Worm (Caenorhabditis elegans): ENCODE results near the gene H03A11.2.
A peak's percentile ranks its signal among the peaks of the same experiment; 100 is the strongest.

Gene H03A11.2

ce11 chrX:15230394-15230968 is at the start of gene H03A11.2:
Gene H03A11.2 (minus strand): TSS chrX:15230645.
- TF ChIP-seq sptf-1 (tag; optimal IDR thresholded peaks at IDR 0.05) (no peak), unc-39 (tag; optimal IDR thresholded peaks at IDR 0.05) (no peak), lin-32 (GFP tag; optimal IDR thresholded peaks at IDR 0.05) (no peak), mab-5 (tag; optimal IDR thresholded peaks at IDR 0.05) (no peak), sem-2 (GFP tag; optimal IDR thresholded peaks at IDR 0.05) (no peak), hlh-1 (tag; optimal IDR thresholded peaks at IDR 0.05) (no peak), ceh-39 (tag; optimal IDR thresholded peaks at IDR 0.05) (no peak), nhr-237 (tag; optimal IDR thresholded peaks at IDR 0.05) (no peak), zip-8 (tag; optimal IDR thresholded peaks at IDR 0.05) (no peak), cnd-1 (tag; optimal IDR thresholded peaks at IDR 0.05) (no peak), ces-1 (GFP tag; optimal IDR thresholded peaks at IDR 0.05) (no peak), nhr-2 (tag; optimal IDR thresholded peaks at IDR 0.05) (no peak), ham-2 (GFP tag; optimal IDR thresholded peaks at IDR 0.05) (no peak), elt-1 (tag; optimal IDR thresholded peaks at IDR 0.05; ENCODE audit: borderline replicate concordance, insufficient read depth) (no peak), ceh-43 (GFP tag; optimal IDR thresholded peaks at IDR 0.05) (no peak), lin-13 (tag; optimal IDR thresholded peaks at IDR 0.05) (no peak)

ce11 chrX:15279301-15279700 is 48.9 kb upstream of the H03A11.2 start:
- TF ChIP-seq blmp-1 (tag; optimal IDR thresholded peaks at IDR 0.05) (no peak), nhr-2 (tag; optimal IDR thresholded peaks at IDR 0.05) (no peak), unc-39 (tag; optimal IDR thresholded peaks at IDR 0.05) (no peak), tbx-8 (GFP tag; optimal IDR thresholded peaks at IDR 0.05) (no peak), flh-1 (GFP tag; optimal IDR thresholded peaks at IDR 0.05) (no peak), nhr-28 (tag; optimal IDR thresholded peaks at IDR 0.05) (no peak), mep-1 (tag; optimal IDR thresholded peaks at IDR 0.05) (no peak), elt-1 (tag; optimal IDR thresholded peaks at IDR 0.05; ENCODE audit: borderline replicate concordance, insufficient read depth) (no peak), nhr-12 (tag; optimal IDR thresholded peaks at IDR 0.05) (no peak), hlh-1 (tag; optimal IDR thresholded peaks at IDR 0.05) (no peak), mls-2 (tag; optimal IDR thresholded peaks at IDR 0.05) (peak; percentile 1), ceh-39 (tag; optimal IDR thresholded peaks at IDR 0.05) (no peak), ztf-11 (tag; optimal IDR thresholded peaks at IDR 0.05) (no peak), lsy-2 (tag; optimal IDR thresholded peaks at IDR 0.05) (no peak), nhr-237 (tag; optimal IDR thresholded peaks at IDR 0.05) (peak; percentile 41), elt-3 (tag; optimal IDR thresholded peaks at IDR 0.05) (no peak), zip-8 (tag; optimal IDR thresholded peaks at IDR 0.05) (no peak), ham-2 (GFP tag; optimal IDR thresholded peaks at IDR 0.05) (no peak), mab-5 (tag; optimal IDR thresholded peaks at IDR 0.05) (no peak), bed-3 (GFP tag; optimal IDR thresholded peaks at IDR 0.05) (no peak), ces-1 (GFP tag; optimal IDR thresholded peaks at IDR 0.05) (no peak), ceh-83 (GFP tag; optimal IDR thresholded peaks at IDR 0.05) (no peak), drap-1 (GFP tag; optimal IDR thresholded peaks at IDR 0.05) (no peak), sptf-1 (tag; optimal IDR thresholded peaks at IDR 0.05) (peak; percentile 58), M03D4.4 (tag; optimal IDR thresholded peaks at IDR 0.05) (peak; percentile 7), nhr-76 (tag; optimal IDR thresholded peaks at IDR 0.05) (no peak), unc-120 (tag; optimal IDR thresholded peaks at IDR 0.05; ENCODE audit: poor library complexity, severe bottlenecking) (peak; percentile 33), snpc-4 (tag; optimal IDR thresholded peaks at IDR 0.05) (no peak), lin-13 (tag; optimal IDR thresholded peaks at IDR 0.05) (no peak), unc-62 (GFP tag; optimal IDR thresholded peaks at IDR 0.05) (no peak), lin-32 (GFP tag; optimal IDR thresholded peaks at IDR 0.05) (no peak), pha-4 (tag; optimal IDR thresholded peaks at IDR 0.05) (peak; percentile 67), cnd-1 (tag; optimal IDR thresholded peaks at IDR 0.05) (peak; percentile 20), ceh-43 (GFP tag; optimal IDR thresholded peaks at IDR 0.05) (no peak), sem-2 (GFP tag; optimal IDR thresholded peaks at IDR 0.05) (no peak)

- no peak for TF ChIP-seq mab-5 (tag; optimal IDR thresholded peaks at IDR 0.05)
- no peak for TF ChIP-seq nhr-28 (tag; optimal IDR thresholded peaks at IDR 0.05)
- TF ChIP-seq lin-32 (GFP tag; optimal IDR thresholded peaks at IDR 0.05) = no peak
- TF ChIP-seq pha-4 (tag; optimal IDR thresholded peaks at IDR 0.05) = no peak
- TF ChIP-seq tbx-8 (GFP tag; optimal IDR thresholded peaks at IDR 0.05) = no peak
- no peak for TF ChIP-seq unc-62 (GFP tag; optimal IDR thresholded peaks at IDR 0.05)
- TF ChIP-seq cnd-1 (tag; optimal IDR thresholded peaks at IDR 0.05) = no peak
Observed at ce11 chrX:15278593-15278992, 48.1 kb upstream of the H03A11.2 start.
